Fruit fly (Drosophila melanogaster): ENCODE data around the gene CG14304.
A peak's percentile ranks its signal among the peaks of the same experiment; 100 is the strongest.

Gene CG14304

DNA sequence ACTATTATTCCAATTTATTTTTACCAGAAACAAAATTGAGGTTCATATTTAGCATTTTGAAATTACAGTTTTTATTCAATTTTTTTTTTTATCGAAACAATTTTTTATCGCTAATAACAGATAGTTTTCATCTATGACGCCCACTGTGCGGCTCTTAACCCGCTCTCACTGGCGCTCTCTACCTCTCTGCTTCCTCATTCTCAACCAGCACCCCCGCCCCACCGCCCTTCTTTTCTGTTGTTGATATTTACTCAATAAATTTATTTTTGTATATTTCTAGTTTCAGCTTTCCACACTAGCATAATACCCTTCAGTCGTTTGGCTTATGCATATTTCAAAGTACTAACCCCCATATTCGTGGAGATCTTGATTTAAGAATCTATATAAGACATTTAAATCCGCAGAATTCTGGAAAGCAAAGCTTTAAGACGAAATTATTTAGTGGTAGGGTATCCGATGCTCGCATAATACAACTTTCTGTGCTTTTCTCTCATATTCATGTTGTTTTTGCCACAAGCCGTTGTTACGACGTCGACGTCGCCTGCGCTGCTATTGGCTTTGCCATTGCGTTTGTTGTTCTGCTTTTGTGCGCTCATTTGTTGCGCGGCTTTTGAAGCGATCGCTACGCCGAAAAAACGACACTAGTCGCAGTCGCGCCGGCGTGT lies 37.1 kb downstream of the CG14304 start (continued):
- TF ChIP-seq bowl (GFP tag; IDR thresholded peaks at IDR 0.05) (peak; percentile 86), tgo (GFP tag; IDR thresholded peaks at IDR 0.05) (peak; percentile 96), Bgb (GFP tag; IDR thresholded peaks at IDR 0.05; ENCODE audit: partially characterized antibody) (peak; percentile 39; the same call in 1 of the 2 replicates), CG9817 (tag; optimal IDR thresholded peaks at IDR 0.05) (peak; percentile 93), Ssrp (tag; optimal IDR thresholded peaks at IDR 0.05) (peak; percentile 95), CG12236 (GFP tag; optimal IDR thresholded peaks at IDR 0.05) (peak; percentile 95), Fer2 (tag; optimal IDR thresholded peaks at IDR 0.05) (peak; percentile 80), zen2 (GFP tag; IDR thresholded peaks at IDR 0.05; ENCODE audit: partially characterized antibody) (no peak), CG1792 (GFP tag; optimal IDR thresholded peaks at IDR 0.05) (peak; percentile 96), Scr (GFP tag; IDR thresholded peaks at IDR 0.05; ENCODE audit: partially characterized antibody) (no peak), Med (GFP tag) (peak; percentile 99), sd (tag; optimal IDR thresholded peaks at IDR 0.05) (peak; percentile 95), Sin3A (optimal IDR thresholded peaks at IDR 0.05) (no peak), CG6813 (GFP tag; optimal IDR thresholded peaks at IDR 0.05) (peak; percentile 93), CG11504 (tag; optimal IDR thresholded peaks at IDR 0.05) (peak; percentile 97), hb (GFP tag; IDR thresholded peaks at IDR 0.05; ENCODE audit: partially characterized antibody) (no peak), CG7786 (GFP tag; optimal IDR thresholded peaks at IDR 0.05) (peak; percentile 96), Hsf (GFP tag; optimal IDR thresholded peaks at IDR 0.05) (peak; percentile 96), CG34422 (GFP tag; IDR thresholded peaks at IDR 0.05) (peak; percentile 97), p53 (GFP tag; optimal IDR thresholded peaks at IDR 0.05) (peak; percentile 89), BtbVII (GFP tag; optimal IDR thresholded peaks at IDR 0.05) (peak; percentile 96), CG6654 (GFP tag; optimal IDR thresholded peaks at IDR 0.05) (peak; percentile 85), CG34376 (GFP tag; optimal IDR thresholded peaks at IDR 0.05) (peak; percentile 91), crol (GFP tag; IDR thresholded peaks at IDR 0.05) (peak; percentile 98), CG13894 (tag; optimal IDR thresholded peaks at IDR 0.05) (peak; percentile 93), sob (GFP tag; IDR thresholded peaks at IDR 0.05) (peak; percentile 96), Adf1 (GFP tag; IDR thresholded peaks at IDR 0.05) (peak; percentile 95), Opbp (GFP tag; IDR thresholded peaks at IDR 0.05; ENCODE audit: partially characterized antibody) (peak; percentile 58; the same call in 1 of the 3 replicates), ab (GFP tag; optimal IDR thresholded peaks at IDR 0.05) (peak; percentile 90), Lpt (GFP tag; optimal IDR thresholded peaks at IDR 0.05) (no peak), CG11560 (tag; IDR thresholded peaks at IDR 0.05) (peak; percentile 85), sqz (GFP tag; optimal IDR thresholded peaks at IDR 0.05) (peak; percentile 89), CG3995 (GFP tag; optimal IDR thresholded peaks at IDR 0.05) (peak; percentile 67), CG10366 (GFP tag; IDR thresholded peaks at IDR 0.05) (peak; percentile 91), sisA (GFP tag; IDR thresholded peaks at IDR 0.05) (peak; percentile 96), CG31388 (GFP tag; optimal IDR thresholded peaks at IDR 0.05) (peak; percentile 91), CG15601 (tag; optimal IDR thresholded peaks at IDR 0.05) (peak; percentile 98), CG11093 (GFP tag; IDR thresholded peaks at IDR 0.05) (peak; percentile 95), E2f1 (GFP tag; IDR thresholded peaks at IDR 0.05) (peak; percentile 95), pan (optimal IDR thresholded peaks at IDR 0.05) (no peak), pan (GFP tag; optimal IDR thresholded peaks at IDR 0.05 in 1 of 2, IDR thresholded peaks at IDR 0.05 in 1 of 2) (peak in 1 of 2 experiments; percentile 90), mld (GFP tag; IDR thresholded peaks at IDR 0.05; ENCODE audit: partially characterized antibody) (no peak), CG4854 (GFP tag; optimal IDR thresholded peaks at IDR 0.05) (peak; percentile 98), run (tag; optimal IDR thresholded peaks at IDR 0.05) (peak; percentile 88), CG4820 (GFP tag; optimal IDR thresholded peaks at IDR 0.05) (peak; percentile 96), Lhr (GFP tag; optimal IDR thresholded peaks at IDR 0.05) (peak; percentile 97), Poxn (GFP tag; IDR thresholded peaks at IDR 0.05) (peak; percentile 71), CG12942 (GFP tag; optimal IDR thresholded peaks at IDR 0.05) (peak; percentile 97), Blimp-1 (GFP tag; optimal IDR thresholded peaks at IDR 0.05) (peak; percentile 96), Dfd (GFP tag; optimal IDR thresholded peaks at IDR 0.05) (no peak)
